Worm (Caenorhabditis elegans) whole organism, L1 larva: Measurements from ENCODE around the gene drd-1.

Experiments used
- C16A3.4 ChIP-seq: fragments of 150-350 bp; optimal IDR thresholded peaks from 2 replicates; lab custom pipeline; 2014; ENCODE audit warnings: missing biosample characterization, missing genetic modification characterization
- C34B4.2 ChIP-seq: sonication (generic microtip); optimal IDR thresholded peaks from 2 replicates; lab custom pipeline; 2017; ENCODE audit warnings: mild to moderate bottlenecking, missing genetic modification characterization, missing compliant biosample characterization
- Y116A8C.19 ChIP-seq: sonication (generic microtip); optimal IDR thresholded peaks from 2 replicates; lab custom pipeline; 2016; ENCODE audit warnings: missing compliant biosample characterization, missing genetic modification characterization, borderline replicate concordance
- aha-1 ChIP-seq: fragments of 150-350 bp; optimal IDR thresholded peaks from 2 replicates; lab custom pipeline; 2014; ENCODE audit warnings: missing biosample characterization, missing genetic modification characterization
- aly-2 ChIP-seq: fragments of 150-350 bp; optimal IDR thresholded peaks from 2 replicates; lab custom pipeline; 2014; ENCODE audit warnings: missing biosample characterization, missing genetic modification characterization
- ceh-63 ChIP-seq: fragments of 200-800 bp; sonication (Bioruptor generic); optimal IDR thresholded peaks from 2 replicates; lab custom pipeline; 2018; ENCODE audit warnings: mild to moderate bottlenecking, missing genetic modification characterization, missing compliant biosample characterization
- ceh-8 ChIP-seq: fragments of 200-800 bp; sonication (Bioruptor generic); optimal IDR thresholded peaks from 2 replicates; lab custom pipeline; 2018; ENCODE audit warnings: mild to moderate bottlenecking, missing genetic modification characterization, moderate library complexity, missing compliant biosample characterization
- ceh-82 ChIP-seq, 3 experiments: fragments of 150-350 bp in 1 of 3; sonication (generic microtip) in 2 of 3; optimal IDR thresholded peaks; 2 replicates each; lab custom pipeline; 2014 to 2017; ENCODE audit warnings: missing biosample characterization in 3 of 3, missing genetic modification characterization in 3 of 3
- efl-1 ChIP-seq, 4 experiments: fragments of 150-350 bp; optimal IDR thresholded peaks in 3 of 4; peaks in 1 of 4; 1 replicate in 1 of 4; 2 replicates in 3 of 4; lab custom pipeline; 2014; ENCODE audit warnings: missing biosample characterization in 2 of 4, missing genetic modification characterization in 2 of 4, missing genetic modification reagents in 2 of 4
- efl-3 ChIP-seq: fragments of 200-800 bp; sonication (Bioruptor generic); optimal IDR thresholded peaks from 2 replicates; lab custom pipeline; 2018; ENCODE audit warnings: mild to moderate bottlenecking, missing genetic modification characterization, missing compliant biosample characterization
- elt-2 ChIP-seq: sonication (generic microtip); optimal IDR thresholded peaks from 2 replicates; lab custom pipeline; 2016; ENCODE audit warnings: missing genetic modification characterization, mild to moderate bottlenecking, inconsistent platforms, missing compliant biosample characterization, missing genetic modification reagents
- ets-5 ChIP-seq: fragments of 200-800 bp; sonication (Bioruptor generic); IDR thresholded peaks from 2 replicates; pipeline ENCODE4 v1.3.6; 2022; ENCODE audit warnings: missing genetic modification characterization, missing compliant biosample characterization
- fkh-4 ChIP-seq: sonication (generic microtip); optimal IDR thresholded peaks from 2 replicates; lab custom pipeline; 2016; ENCODE audit warnings: missing compliant biosample characterization, missing genetic modification characterization, borderline replicate concordance
- fos-1 ChIP-seq: fragments of 150-350 bp; optimal IDR thresholded peaks from 2 replicates; lab custom pipeline; 2014; ENCODE audit warnings: missing biosample characterization, missing genetic modification characterization
- hlh-17 ChIP-seq: fragments of 200-800 bp; sonication (Bioruptor generic); optimal IDR thresholded peaks from 2 replicates; lab custom pipeline; 2018; ENCODE audit warnings: missing genetic modification characterization, mild to moderate bottlenecking, missing compliant biosample characterization, moderate library complexity, borderline replicate concordance
- hlh-4 ChIP-seq: sonication (generic microtip); optimal IDR thresholded peaks from 2 replicates; lab custom pipeline; 2016; ENCODE audit warnings: mild to moderate bottlenecking, missing genetic modification characterization, missing compliant biosample characterization
- hpl-2 ChIP-seq: fragments of 150-350 bp; optimal IDR thresholded peaks from 2 replicates; lab custom pipeline; 2014; ENCODE audit warnings: missing biosample characterization, missing genetic modification reagents, missing genetic modification characterization
- jun-1 ChIP-seq: fragments of 150-350 bp; optimal IDR thresholded peaks from 2 replicates; lab custom pipeline; 2014; ENCODE audit warnings: missing biosample characterization, missing genetic modification reagents, missing genetic modification characterization
- lin-14 ChIP-seq: fragments of 200-800 bp; sonication (Bioruptor generic); optimal IDR thresholded peaks from 2 replicates; lab custom pipeline; 2018; ENCODE audit warnings: mild to moderate bottlenecking, missing genetic modification characterization, moderate library complexity, missing compliant biosample characterization
- lin-15B ChIP-seq: fragments of 150-350 bp; sonication (generic microtip); optimal IDR thresholded peaks from 3 replicates; lab custom pipeline; 2014; ENCODE audit warnings: missing biosample characterization, missing genetic modification characterization
- lin-39 ChIP-seq: fragments of 150-350 bp; optimal IDR thresholded peaks from 2 replicates; lab custom pipeline; 2014; ENCODE audit warnings: missing biosample characterization, missing genetic modification reagents, missing genetic modification characterization
- lsy-2 ChIP-seq, 2 experiments: fragments of 150-350 bp; optimal IDR thresholded peaks; 2 replicates each; lab custom pipeline; 2014; ENCODE audit warnings: missing biosample characterization in 2 of 2, missing genetic modification characterization in 2 of 2
- mef-2 ChIP-seq: fragments of 150-350 bp; optimal IDR thresholded peaks from 2 replicates; lab custom pipeline; 2014; ENCODE audit warnings: missing biosample characterization, missing genetic modification characterization
- nhr-20 ChIP-seq: sonication (generic microtip); optimal IDR thresholded peaks from 2 replicates; lab custom pipeline; 2016; ENCODE audit warnings: mild to moderate bottlenecking, missing genetic modification characterization, missing compliant biosample characterization
- nhr-237 ChIP-seq: fragments of 150-350 bp; optimal IDR thresholded peaks from 2 replicates; lab custom pipeline; 2014; ENCODE audit warnings: missing biosample characterization, missing genetic modification characterization
- nhr-28 ChIP-seq: fragments of 150-350 bp; optimal IDR thresholded peaks from 2 replicates; lab custom pipeline; 2014; ENCODE audit warnings: missing biosample characterization, missing genetic modification characterization
- nhr-47 ChIP-seq: sonication (generic microtip); optimal IDR thresholded peaks from 2 replicates; lab custom pipeline; 2016; ENCODE audit warnings: mild to moderate bottlenecking, missing genetic modification characterization, moderate library complexity, missing compliant biosample characterization
- nhr-84 ChIP-seq: sonication (generic microtip); optimal IDR thresholded peaks from 2 replicates; lab custom pipeline; 2017; ENCODE audit warnings: missing biosample characterization, missing genetic modification characterization
- nhr-85 ChIP-seq: sonication (generic microtip); peaks from one replicate; lab custom pipeline; 2016; ENCODE audit warnings: missing genetic modification characterization, inconsistent platforms, missing compliant biosample characterization
- rnt-1 ChIP-seq: sonication (generic microtip); optimal IDR thresholded peaks from 2 replicates; lab custom pipeline; 2016; ENCODE audit warnings: mild to moderate bottlenecking, missing genetic modification characterization, moderate library complexity, missing compliant biosample characterization
- skn-1 ChIP-seq: fragments of 150-350 bp; optimal IDR thresholded peaks from 2 replicates; lab custom pipeline; 2014; ENCODE audit warnings: missing biosample characterization, missing genetic modification characterization
- snu-23 ChIP-seq: sonication (generic microtip); optimal IDR thresholded peaks from 2 replicates; lab custom pipeline; 2016; ENCODE audit warnings: missing genetic modification characterization, missing compliant biosample characterization
- sptf-1 ChIP-seq: fragments of 150-350 bp; optimal IDR thresholded peaks from 2 replicates; lab custom pipeline; 2014; ENCODE audit warnings: missing biosample characterization, missing genetic modification characterization
- sup-37 ChIP-seq: fragments of 200-800 bp; sonication (Bioruptor generic); optimal IDR thresholded peaks from 2 replicates; lab custom pipeline; 2018; ENCODE audit warnings: mild to moderate bottlenecking, missing genetic modification characterization, missing compliant biosample characterization
- swsn-7 ChIP-seq: sonication (generic microtip); optimal IDR thresholded peaks from 2 replicates; lab custom pipeline; 2016; ENCODE audit warnings: missing genetic modification characterization, missing compliant biosample characterization
- tbx-2 ChIP-seq: sonication (generic microtip); optimal IDR thresholded peaks from 2 replicates; lab custom pipeline; 2016; ENCODE audit warnings: missing genetic modification characterization, missing compliant biosample characterization
- tlp-1 ChIP-seq: fragments of 150-350 bp; optimal IDR thresholded peaks from 2 replicates; lab custom pipeline; 2014; ENCODE audit warnings: missing biosample characterization, missing genetic modification characterization
- unc-98 ChIP-seq: fragments of 200-800 bp; sonication (Bioruptor generic); IDR thresholded peaks from 2 replicates; pipeline ENCODE4 v1.3.6; 2022; ENCODE audit warnings: missing genetic modification characterization, missing compliant biosample characterization
- zag-1 ChIP-seq: fragments of 150-350 bp; optimal IDR thresholded peaks from 2 replicates; lab custom pipeline; 2014; ENCODE audit warnings: missing biosample characterization, missing genetic modification characterization
- zip-4 ChIP-seq: fragments of 200-800 bp; sonication (Bioruptor generic); optimal IDR thresholded peaks from 2 replicates; lab custom pipeline; 2018; ENCODE audit warnings: mild to moderate bottlenecking, missing genetic modification characterization, moderate library complexity, missing compliant biosample characterization
- ztf-11 ChIP-seq, 2 experiments: sonication (generic microtip); optimal IDR thresholded peaks; 2 replicates each; lab custom pipeline; 2016 to 2017; ENCODE audit warnings: missing genetic modification characterization in 2 of 2, missing biosample characterization in 1 of 2, missing compliant biosample characterization in 1 of 2

Gene drd-1

ce11 chrII:8396041-8396440 is 8.2 kb downstream of the drd-1 start, which contains the start of gene F49E12.7:
Gene F49E12.7 (minus strand): TSS chrII:8396141.
- TF ChIP-seq ceh-8 (peak; percentile 47), fos-1 (tag; lab: Kevin White, UChicago) (no peak)
- TF ChIP-seq, all 84 proteins: peak for 1

ce11 chrII:8399064-8399463 is 11.2 kb downstream of the drd-1 start, which contains the start of gene dod-23:
Gene dod-23 (minus strand): TSS chrII:8399164.
- no peak for TF ChIP-seq jun-1
- no peak for TF ChIP-seq nhr-85 (tag; lab: Kevin White, UChicago)

ce11 chrII:8399997-8400396 is 12.1 kb downstream of the drd-1 start:
- TF ChIP-seq jun-1 (peak; percentile 48), elt-2 (tag; lab: Kevin White, UChicago) (peak; percentile 77), ets-5 (GFP tag; lab: Robert Waterston, UW) (no peak)

ce11 chrII:8404748-8405147 is 16.9 kb downstream of the drd-1 start, which contains the start of gene skpo-1:
Gene skpo-1 (minus strand): TSS chrII:8404848.
- TF ChIP-seq efl-1 (optimal IDR thresholded peaks at IDR 0.05; lab: Kevin White, UChicago) (no peak), efl-1 (GFP tag; optimal IDR thresholded peaks at IDR 0.05 in 1 of 2; lab: Kevin White, UChicago) (peak in 1 of 2 experiments; percentile 10), lin-15B (tag; lab: Kevin White, UChicago) (no peak)

ce11 chrII:8405303-8405702 is 17.5 kb downstream of the drd-1 start, which contains the start of gene ubc-24:
Gene ubc-24 (plus strand): TSS chrII:8405603.
- TF ChIP-seq aha-1 (tag; lab: Kevin White, UChicago): no peak
- no peak for TF ChIP-seq nhr-28
- TF ChIP-seq hpl-2 (GFP tag; lab: Kevin White, UChicago): no peak
- TF ChIP-seq Y116A8C.19 (tag; lab: Kevin White, UChicago): no peak
- TF ChIP-seq efl-3 (GFP tag; lab: Kevin White, UChicago): no peak
- TF ChIP-seq sup-37 (GFP tag; lab: Kevin White, UChicago): no peak
- TF ChIP-seq nhr-237: no peak
- TF ChIP-seq C16A3.4 (tag; lab: Kevin White, UChicago): no peak
- TF ChIP-seq rnt-1 (tag; lab: Kevin White, UChicago): no peak
- TF ChIP-seq C34B4.2 (tag; lab: Kevin White, UChicago): no peak
- no peak for TF ChIP-seq nhr-85 (tag; lab: Kevin White, UChicago)
- TF ChIP-seq lsy-2 (tag; optimal IDR thresholded peaks at IDR 0.05; lab: Kevin White, UChicago): no peak

- TF ChIP-seq ceh-82 (tag; optimal IDR thresholded peaks at IDR 0.05; lab: Kevin White, UChicago) (no peak), snu-23 (GFP tag; lab: Kevin White, UChicago) (no peak), zip-4 (GFP tag; lab: Kevin White, UChicago) (no peak), unc-98 (no peak), tlp-1 (tag; lab: Kevin White, UChicago) (no peak), skn-1 (tag; lab: Kevin White, UChicago) (no peak), nhr-84 (tag; lab: Kevin White, UChicago) (no peak), nhr-47 (tag; lab: Kevin White, UChicago) (no peak)
These were observed 19.6 kb downstream of the drd-1 start, which contains the start of gene sra-13 for ce11 chrII:8407491-8407890. Gene sra-13 (plus strand): TSS chrII:8407685.

ce11 chrII:8409538-8409937 is 21.7 kb downstream of the drd-1 start:
- TF ChIP-seq zag-1: no peak
- TF ChIP-seq Y116A8C.19 (tag; lab: Kevin White, UChicago): no peak
- no peak for TF ChIP-seq hlh-17 (GFP tag; lab: Kevin White, UChicago)
- no peak for TF ChIP-seq ceh-8
- no peak for TF ChIP-seq ceh-63 (GFP tag; lab: Kevin White, UChicago)
- no peak for TF ChIP-seq mef-2 (tag; lab: Kevin White, UChicago)
- no peak for TF ChIP-seq nhr-20
- peak; percentile 45 for TF ChIP-seq lin-14 (GFP tag; lab: Kevin White, UChicago)
- no peak for TF ChIP-seq swsn-7 (tag; lab: Kevin White, UChicago)
- TF ChIP-seq lin-39: peak; percentile 60
- TF ChIP-seq lsy-2 (tag; optimal IDR thresholded peaks at IDR 0.05; lab: Kevin White, UChicago): no peak
- no peak for TF ChIP-seq aly-2 (tag; lab: Kevin White, UChicago)
- peak in 1 of 2 experiments; percentile 28 for TF ChIP-seq ztf-11 (tag; optimal IDR thresholded peaks at IDR 0.05; lab: Kevin White, UChicago)
- no peak for TF ChIP-seq fkh-4
- TF ChIP-seq nhr-85 (tag; lab: Kevin White, UChicago): peak; percentile 82
- TF ChIP-seq tbx-2 (tag; lab: Kevin White, UChicago): no peak
- TF ChIP-seq efl-3 (GFP tag; lab: Kevin White, UChicago): peak; percentile 50
- no peak for TF ChIP-seq sptf-1
- TF ChIP-seq hlh-4 (tag; lab: Kevin White, UChicago): no peak
